Worm (Caenorhabditis elegans): ENCODE results near the gene T03F7.7.

T03F7.7 gene

ce11 chrV:11346912-11347311 lies 35.7 kb downstream of the T03F7.7 start, which contains the start of gene grl-7:
TSS of gene grl-7 (minus strand) at chrV:11347012.
- TF ChIP-seq tab-1 (GFP tag; IDR thresholded peaks at IDR 0.05) (no peak), T22C8.4 (GFP tag; IDR thresholded peaks at IDR 0.05) (no peak)

- TF ChIP-seq ref-1 (GFP tag; conservative IDR thresholded peaks at IDR 0.05) (no peak), ztf-23 (GFP tag; IDR thresholded peaks at IDR 0.05) (no peak)
Measured at ce11 chrV:11351263-11351662, 40.0 kb downstream of the T03F7.7 start.

- TF ChIP-seq tab-1 (GFP tag; IDR thresholded peaks at IDR 0.05) = no peak
- TF ChIP-seq ztf-23 (GFP tag; IDR thresholded peaks at IDR 0.05) = no peak
- no peak for TF ChIP-seq T22C8.4 (GFP tag; IDR thresholded peaks at IDR 0.05)
- no peak for TF ChIP-seq ztf-29 (GFP tag; IDR thresholded peaks at IDR 0.05)
- TF ChIP-seq med-1 (GFP tag; optimal IDR thresholded peaks at IDR 0.05; ENCODE audit: insufficient read depth) = no peak
- TF ChIP-seq klf-2 (GFP tag; conservative IDR thresholded peaks at IDR 0.05) = no peak
Measured at ce11 chrV:11352893-11353292, 41.7 kb downstream of the T03F7.7 start, which contains the start of gene npr-25. TSS of gene npr-25 (minus strand) at chrV:11352993.

- TF ChIP-seq T22C8.4 (GFP tag; IDR thresholded peaks at IDR 0.05) (no peak), ztf-29 (GFP tag; IDR thresholded peaks at IDR 0.05) (no peak), ztf-23 (GFP tag; IDR thresholded peaks at IDR 0.05) (no peak)
Measured at ce11 chrV:11354264-11354663, 43.0 kb downstream of the T03F7.7 start.

All from whole organism, midembryonic.